Worm (Caenorhabditis elegans): Measurements from ENCODE around the gene Y25C1A.13.

Y25C1A.13 gene

ce11 chrII:3123206-3123605 is 12.2 kb upstream of the Y25C1A.13 start, which contains the start of gene srh-71:
TSS of gene srh-71 (plus strand) at chrII:3123506.
- no peak for TF ChIP-seq ama-1 (optimal IDR thresholded peaks at IDR 0.05)
- no peak for TF ChIP-seq ama-1 (GFP tag; optimal IDR thresholded peaks at IDR 0.05)
- no peak for TF ChIP-seq nfyb-1 (GFP tag; IDR thresholded peaks at IDR 0.05)
- TF ChIP-seq zim-3 (tag; optimal IDR thresholded peaks at IDR 0.05): no peak
- no peak for TF ChIP-seq somi-1 (GFP tag; optimal IDR thresholded peaks at IDR 0.05)
- TF ChIP-seq Y53G8AR.9 (GFP tag; conservative IDR thresholded peaks at IDR 0.05): no peak
- TF ChIP-seq B0019.2 (GFP tag; conservative IDR thresholded peaks at IDR 0.05): no peak
- no peak for TF ChIP-seq atf-7 (tag; optimal IDR thresholded peaks at IDR 0.05)
- TF ChIP-seq D2030.7 (GFP tag; IDR thresholded peaks at IDR 0.05): no peak
- no peak for TF ChIP-seq ceh-91 (GFP tag; IDR thresholded peaks at IDR 0.05)
- TF ChIP-seq attf-6 (GFP tag; IDR thresholded peaks at IDR 0.05): no peak
- TF ChIP-seq akir-1 (GFP tag; optimal IDR thresholded peaks at IDR 0.05): no peak
- TF ChIP-seq lag-1 (GFP tag; IDR thresholded peaks at IDR 0.05): no peak
- no peak for TF ChIP-seq lin-35 (GFP tag; optimal IDR thresholded peaks at IDR 0.05)
- no peak for TF ChIP-seq unc-62 (GFP tag; optimal IDR thresholded peaks at IDR 0.05)
- TF ChIP-seq K11D2.4 (GFP tag; IDR thresholded peaks at IDR 0.05): no peak

ce11 chrII:3118907-3119382 is 7.9 kb upstream of the Y25C1A.13 start, which contains the start of gene T10D4.6:
TSS of gene T10D4.6 (plus strand) at chrII:3119332.
- TF ChIP-seq pbrm-1 (GFP tag; IDR thresholded peaks at IDR 0.05) (no peak), hmg-1.2 (GFP tag; IDR thresholded peaks at IDR 0.05) (peak; percentile 84; the same call in 1 of the 2 replicates), ama-1 (optimal IDR thresholded peaks at IDR 0.05) (no peak), ama-1 (GFP tag; optimal IDR thresholded peaks at IDR 0.05) (no peak), Y53F4B.3 (GFP tag; IDR thresholded peaks at IDR 0.05) (no peak), T07F8.4 (tag; optimal IDR thresholded peaks at IDR 0.05) (no peak), attf-5 (GFP tag; optimal IDR thresholded peaks at IDR 0.05) (peak; percentile 83), attf-6 (GFP tag; IDR thresholded peaks at IDR 0.05) (no peak)

- no peak for TF ChIP-seq nhr-179 (tag; optimal IDR thresholded peaks at IDR 0.05)
- no peak for TF ChIP-seq cebp-1 (GFP tag; IDR thresholded peaks at IDR 0.05)
- no peak for TF ChIP-seq cebp-1 (tag; optimal IDR thresholded peaks at IDR 0.05)
Measured at ce11 chrII:3117471-3117870, 6.4 kb upstream of the Y25C1A.13 start, which contains the start of gene T10D4.7. TSS of gene T10D4.7 (plus strand) at chrII:3117771.

ce11 chrII:3113934-3114333 is 2.9 kb upstream of the Y25C1A.13 start, which contains the start of gene clec-123:
TSS of gene clec-123 (plus strand) at chrII:3114234.
- TF ChIP-seq madf-3 (GFP tag; IDR thresholded peaks at IDR 0.05) (no peak), cebp-2 (GFP tag; IDR thresholded peaks at IDR 0.05) (no peak), F52B5.7 (tag; optimal IDR thresholded peaks at IDR 0.05) (no peak), madf-8 (GFP tag; conservative IDR thresholded peaks at IDR 0.05) (no peak), egrh-3 (GFP tag; IDR thresholded peaks at IDR 0.05) (no peak), sea-2 (GFP tag; IDR thresholded peaks at IDR 0.05) (no peak), ztf-25 (GFP tag; IDR thresholded peaks at IDR 0.05) (no peak)

ce11 chrII:3113289-3113688 is 2.2 kb upstream of the Y25C1A.13 start:
- TF ChIP-seq nhr-179 (tag; optimal IDR thresholded peaks at IDR 0.05) (peak; percentile 18), snpc-1.1 (tag; optimal IDR thresholded peaks at IDR 0.05; ENCODE audit: insufficient read depth) (peak; percentile 84), F55B11.4 (tag; optimal IDR thresholded peaks at IDR 0.05; ENCODE audit: borderline replicate concordance, insufficient read depth) (no peak), K12H6.12 (tag; optimal IDR thresholded peaks at IDR 0.05) (no peak), unc-130 (GFP tag; optimal IDR thresholded peaks at IDR 0.05) (no peak), mcd-1 (GFP tag; IDR thresholded peaks at IDR 0.05) (peak; percentile 40; the same call in 1 of the 2 replicates), zfh-2 (GFP tag; conservative IDR thresholded peaks at IDR 0.05) (peak; percentile 91), ztf-28 (GFP tag; IDR thresholded peaks at IDR 0.05) (0 out of 2 replicates have a peak, but pooled peaks have one; percentile 35), snpc-4 (GFP tag; optimal IDR thresholded peaks at IDR 0.05) (peak; percentile 81), snpc-4 (tag; optimal IDR thresholded peaks at IDR 0.05) (peak; percentile 35 to 94 (median 86)), hmg-1.2 (GFP tag; IDR thresholded peaks at IDR 0.05) (peak; percentile 60), dox-1 (GFP tag; IDR thresholded peaks at IDR 0.05) (0 out of 2 replicates have a peak, but pooled peaks have one; percentile 23), snpc-3.4 (tag; optimal IDR thresholded peaks at IDR 0.05) (peak; percentile 32), egrh-3 (GFP tag; IDR thresholded peaks at IDR 0.05) (peak; percentile 69; the same call in 1 of the 2 replicates)

Measured in whole organism, young adult.